Worm (Caenorhabditis elegans) whole organism, late embryonic: ENCODE results near the gene T20G5.13.

Experiments
- ceh-30 ChIP-seq: fragments of 150-350 bp; optimal IDR thresholded peaks from 2 replicates; lab custom pipeline; 2014; ENCODE audit warnings: missing biosample characterization, missing genetic modification characterization
- hlh-6 ChIP-seq: sonication (generic microtip); optimal IDR thresholded peaks from 2 replicates; lab custom pipeline; 2016; ENCODE audit warnings: missing genotype, missing genetic modification characterization, missing compliant biosample characterization

ce11 chrIII:10170265-10170664, 30.9 kb downstream of the T20G5.13 start:
- TF ChIP-seq hlh-6 (tag; lab: Kevin White, UChicago) (no peak), ceh-30 (no peak)
